Fruit fly (Drosophila melanogaster): ENCODE data around the gene CG6769.
A peak's percentile ranks its signal among the peaks of the same experiment; 100 is the strongest.

CG6769 gene

DNA sequence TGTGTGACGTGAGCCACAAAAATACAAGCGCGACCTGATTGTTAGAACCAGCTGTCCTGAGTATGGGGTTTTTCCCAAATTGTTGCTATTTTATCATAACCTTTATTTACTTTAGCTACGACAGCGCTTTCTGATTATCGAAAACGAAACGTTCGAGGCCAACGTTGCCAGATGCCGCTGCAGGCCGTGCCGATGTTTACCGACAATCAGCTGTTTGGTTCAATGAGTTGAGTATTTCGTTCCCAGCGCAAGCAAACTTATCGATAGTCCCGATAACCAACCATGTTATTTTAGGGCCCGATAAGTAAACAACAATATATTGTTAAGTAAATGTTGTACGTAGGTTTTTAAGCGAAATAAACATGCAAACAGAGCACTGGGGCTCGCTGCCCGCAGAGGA lies 10.6 kb upstream of the CG6769 start, which contains the start of the genes CG15814 and Spt7 (continued):
- TF ChIP-seq sc (optimal IDR thresholded peaks at IDR 0.05) = no peak
- TF ChIP-seq sc (GFP tag; optimal IDR thresholded peaks at IDR 0.05) = no peak
- TF ChIP-seq scrt (GFP tag; optimal IDR thresholded peaks at IDR 0.05) = no peak
- peak; percentile 31 for TF ChIP-seq CG17385 (GFP tag; optimal IDR thresholded peaks at IDR 0.05)
- no peak for TF ChIP-seq CG7839 (tag; optimal IDR thresholded peaks at IDR 0.05)
- peak; percentile 83 for TF ChIP-seq CG2116 (GFP tag; optimal IDR thresholded peaks at IDR 0.05)
- TF ChIP-seq ci (GFP tag; IDR thresholded peaks at IDR 0.05) = peak; percentile 26; the same call in 1 of the 3 replicates
- TF ChIP-seq CG1233 (GFP tag; optimal IDR thresholded peaks at IDR 0.05) = peak; percentile 2
- no peak for TF ChIP-seq cato (GFP tag; optimal IDR thresholded peaks at IDR 0.05; ENCODE audit: borderline replicate concordance)
- no peak for TF ChIP-seq prd (optimal IDR thresholded peaks at IDR 0.05)
- TF ChIP-seq prd (GFP tag; IDR thresholded peaks at IDR 0.05) = 0 out of 3 replicates have a peak, but pooled peaks have one; percentile 34
- TF ChIP-seq CG11695 (GFP tag; IDR thresholded peaks at IDR 0.05) = no peak
- TF ChIP-seq her (GFP tag; optimal IDR thresholded peaks at IDR 0.05) = peak; percentile 53
- no peak for TF ChIP-seq dati (GFP tag; IDR thresholded peaks at IDR 0.05)
- no peak for TF ChIP-seq kah (GFP tag; optimal IDR thresholded peaks at IDR 0.05)
- no peak for TF ChIP-seq Nf-YA (GFP tag; IDR thresholded peaks at IDR 0.05)
- TF ChIP-seq CG32772 (GFP tag; IDR thresholded peaks at IDR 0.05) = no peak
- TF ChIP-seq Nf-YC (tag; optimal IDR thresholded peaks at IDR 0.05) = peak; percentile 33
- no peak for TF ChIP-seq run (tag; optimal IDR thresholded peaks at IDR 0.05)
- peak; percentile 70 for TF ChIP-seq CG14710 (tag; optimal IDR thresholded peaks at IDR 0.05)
- no peak for TF ChIP-seq CG15269 (tag; optimal IDR thresholded peaks at IDR 0.05)
- TF ChIP-seq CG10366 (GFP tag; IDR thresholded peaks at IDR 0.05) = no peak
- peak; percentile 54 for TF ChIP-seq CG9797 (GFP tag; optimal IDR thresholded peaks at IDR 0.05)
- no peak for TF ChIP-seq CG2678 (tag; optimal IDR thresholded peaks at IDR 0.05)
- no peak for TF ChIP-seq CG12071 (GFP tag; optimal IDR thresholded peaks at IDR 0.05)
- peak; percentile 31 for TF ChIP-seq CG6683 (GFP tag; optimal IDR thresholded peaks at IDR 0.05)
- peak; percentile 35 for TF ChIP-seq CrebB (tag; optimal IDR thresholded peaks at IDR 0.05)
- no peak for TF ChIP-seq CG31224 (GFP tag; IDR thresholded peaks at IDR 0.05)
- TF ChIP-seq Ravus (GFP tag; IDR thresholded peaks at IDR 0.05) = no peak
- TF ChIP-seq dimm (GFP tag; IDR thresholded peaks at IDR 0.05) = no peak
- TF ChIP-seq ac (GFP tag; optimal IDR thresholded peaks at IDR 0.05) = no peak
- peak; percentile 13 for TF ChIP-seq CG9817 (tag; optimal IDR thresholded peaks at IDR 0.05)
- no peak for TF ChIP-seq Atf-2 (GFP tag; optimal IDR thresholded peaks at IDR 0.05)
- peak; percentile 96 for TF ChIP-seq MBD-R2 (GFP tag; IDR thresholded peaks at IDR 0.05)
- no peak for TF ChIP-seq Drgx (GFP tag; IDR thresholded peaks at IDR 0.05)
- no peak for TF ChIP-seq CG32532 (GFP tag; IDR thresholded peaks at IDR 0.05)
- no peak for TF ChIP-seq Lpt (GFP tag; optimal IDR thresholded peaks at IDR 0.05)
- TF ChIP-seq CG12744 (GFP tag; optimal IDR thresholded peaks at IDR 0.05) = no peak
- TF ChIP-seq vnd (GFP tag; IDR thresholded peaks at IDR 0.05; ENCODE audit: partially characterized antibody) = peak; percentile 75
- peak; percentile 27 for TF ChIP-seq CG13123 (GFP tag; optimal IDR thresholded peaks at IDR 0.05)
- no peak for TF ChIP-seq sd (tag; optimal IDR thresholded peaks at IDR 0.05)
- TF ChIP-seq tin (GFP tag; optimal IDR thresholded peaks at IDR 0.05) = no peak
- no peak for TF ChIP-seq toy (GFP tag; IDR thresholded peaks at IDR 0.05)
- peak; percentile 49 for TF ChIP-seq CG8924 (tag; optimal IDR thresholded peaks at IDR 0.05)
- no peak for TF ChIP-seq Ada2b (GFP tag; IDR thresholded peaks at IDR 0.05)

Measured in whole organism, embryonic.